Fruit fly (Drosophila melanogaster) whole organism, adult: ENCODE measurements around the gene CG43954.

Experiments used
- CG11617 ChIP-seq: fragments of 200-800 bp; sonication (Bioruptor generic); optimal IDR thresholded peaks from 2 replicates; lab custom pipeline; 2017; ENCODE audit warnings: mild to moderate bottlenecking, missing biosample characterization, missing genetic modification reagents, missing genetic modification characterization
- CG12768 ChIP-seq: fragments of 200-800 bp; sonication (Bioruptor generic); optimal IDR thresholded peaks from 2 replicates; lab custom pipeline; 2017; ENCODE audit warnings: missing biosample characterization, missing genetic modification characterization, mild to moderate bottlenecking, moderate library complexity, missing genetic modification reagents
- CG14711 ChIP-seq: fragments of 200-800 bp; sonication (Bioruptor generic); optimal IDR thresholded peaks from 2 replicates; lab custom pipeline; 2018; ENCODE audit warnings: missing biosample characterization, mild to moderate bottlenecking, missing genetic modification characterization, moderate library complexity
- CG1620 ChIP-seq: fragments of 200-800 bp; sonication (Bioruptor generic); optimal IDR thresholded peaks from 2 replicates; lab custom pipeline; 2016; ENCODE audit warnings: missing biosample characterization, missing genetic modification characterization
- CG33017 ChIP-seq: fragments of 200-800 bp; sonication (Bioruptor generic); optimal IDR thresholded peaks from 2 replicates; lab custom pipeline; 2018; ENCODE audit warnings: missing biosample characterization, mild to moderate bottlenecking, missing genetic modification characterization, moderate library complexity
- CG5204 ChIP-seq: fragments of 200-800 bp; sonication (Bioruptor generic); optimal IDR thresholded peaks from 2 replicates; lab custom pipeline; 2016; ENCODE audit warnings: missing biosample characterization, missing genetic modification characterization
- CG7045 ChIP-seq: fragments of 200-800 bp; sonication (Bioruptor generic); optimal IDR thresholded peaks from 2 replicates; lab custom pipeline; 2017; ENCODE audit warnings: missing biosample characterization, mild to moderate bottlenecking, missing genetic modification characterization
- CG7101 ChIP-seq: fragments of 200-800 bp; sonication (Bioruptor generic); optimal IDR thresholded peaks from 2 replicates; lab custom pipeline; 2018; ENCODE audit warnings: missing biosample characterization, mild to moderate bottlenecking, missing genetic modification characterization, moderate library complexity
- Clk ChIP-seq: fragments of 200-800 bp; sonication (Bioruptor generic); optimal IDR thresholded peaks from 2 replicates; lab custom pipeline; 2017; ENCODE audit warnings: missing biosample characterization, missing genetic modification characterization
- Crg-1 ChIP-seq: fragments of 200-800 bp; sonication (Bioruptor generic); optimal IDR thresholded peaks from 2 replicates; lab custom pipeline; 2016; ENCODE audit warnings: missing biosample characterization, missing genetic modification characterization
- Hr96 ChIP-seq: fragments of 200-800 bp; sonication (Bioruptor generic); optimal IDR thresholded peaks from 2 replicates; lab custom pipeline; 2016; ENCODE audit warnings: missing biosample characterization, missing genetic modification characterization
- Mnt ChIP-seq: fragments of 200-800 bp; sonication (Bioruptor generic); optimal IDR thresholded peaks from 2 replicates; lab custom pipeline; 2016; ENCODE audit warnings: missing biosample characterization, mild to moderate bottlenecking, missing genetic modification characterization
- bab1 ChIP-seq: fragments of 200-800 bp; sonication (Bioruptor generic); optimal IDR thresholded peaks from 3 replicates; lab custom pipeline; 2019; ENCODE audit warnings: missing biosample characterization, mild to moderate bottlenecking, missing genetic modification characterization, moderate library complexity
- cic ChIP-seq: fragments of 200-800 bp; sonication (Bioruptor generic); optimal IDR thresholded peaks from 2 replicates; lab custom pipeline; 2017; ENCODE audit warnings: missing biosample characterization, mild to moderate bottlenecking, missing genetic modification characterization, moderate library complexity
- cnc ChIP-seq, 2 experiments: fragments of >200 bp; optimal IDR thresholded peaks; 2 replicates each; lab custom pipeline; 2017
- kay ChIP-seq: fragments of 200-800 bp; sonication (Bioruptor generic); peaks from one replicate; lab custom pipeline; 2016; ENCODE audit warnings: missing biosample characterization, missing genetic modification characterization, borderline replicate concordance
- ovo ChIP-seq: fragments of 200-800 bp; sonication (Bioruptor generic); optimal IDR thresholded peaks from 2 replicates; lab custom pipeline; 2016; ENCODE audit warnings: missing biosample characterization, missing genetic modification characterization
- pad ChIP-seq: fragments of 200-800 bp; sonication (Bioruptor generic); optimal IDR thresholded peaks from 3 replicates; lab custom pipeline; 2017; ENCODE audit warnings: missing biosample characterization, missing genetic modification characterization, mild to moderate bottlenecking, moderate library complexity, missing genetic modification reagents
- tj ChIP-seq: fragments of 200-800 bp; sonication (Bioruptor generic); optimal IDR thresholded peaks from 3 replicates; lab custom pipeline; 2017; ENCODE audit warnings: missing biosample characterization, mild to moderate bottlenecking, missing genetic modification characterization, moderate library complexity
- toe ChIP-seq: fragments of 200-800 bp; sonication (Bioruptor generic); optimal IDR thresholded peaks from 2 replicates; lab custom pipeline; 2016; ENCODE audit warnings: missing biosample characterization, missing genetic modification characterization

Gene CG43954

DNA sequence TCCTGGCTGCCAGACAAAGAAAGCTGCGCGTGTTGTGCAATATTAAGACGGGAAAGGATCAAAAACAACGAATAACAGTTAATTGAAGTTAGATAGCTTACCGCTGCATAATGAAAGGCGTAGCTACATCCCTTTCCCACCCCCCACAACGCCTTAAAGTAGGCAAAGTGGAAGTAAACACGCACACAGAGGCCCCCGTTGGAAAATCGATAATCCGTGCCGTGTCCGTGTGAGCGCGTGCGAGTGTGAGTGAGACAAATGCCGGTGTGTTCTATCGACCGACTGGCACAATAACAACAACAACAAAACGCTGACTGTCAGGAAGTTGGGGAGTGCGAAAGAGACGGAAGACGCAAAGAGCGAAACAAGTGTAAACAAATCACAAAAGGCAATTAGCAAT, 894 bp upstream of the CG43954 start:
- TF ChIP-seq ovo: no peak
- TF ChIP-seq CG5204 (GFP tag; lab: Kevin White, UChicago): no peak
- TF ChIP-seq CG11617 (GFP tag; lab: Kevin White, UChicago): no peak
- no peak for TF ChIP-seq CG14711 (tag; lab: Kevin White, UChicago)
- TF ChIP-seq Crg-1 (GFP tag; lab: Kevin White, UChicago): no peak
- no peak for TF ChIP-seq cic
- no peak for TF ChIP-seq Clk (GFP tag; lab: Kevin White, UChicago)
- TF ChIP-seq CG33017 (tag; lab: Kevin White, UChicago): no peak

DNA sequence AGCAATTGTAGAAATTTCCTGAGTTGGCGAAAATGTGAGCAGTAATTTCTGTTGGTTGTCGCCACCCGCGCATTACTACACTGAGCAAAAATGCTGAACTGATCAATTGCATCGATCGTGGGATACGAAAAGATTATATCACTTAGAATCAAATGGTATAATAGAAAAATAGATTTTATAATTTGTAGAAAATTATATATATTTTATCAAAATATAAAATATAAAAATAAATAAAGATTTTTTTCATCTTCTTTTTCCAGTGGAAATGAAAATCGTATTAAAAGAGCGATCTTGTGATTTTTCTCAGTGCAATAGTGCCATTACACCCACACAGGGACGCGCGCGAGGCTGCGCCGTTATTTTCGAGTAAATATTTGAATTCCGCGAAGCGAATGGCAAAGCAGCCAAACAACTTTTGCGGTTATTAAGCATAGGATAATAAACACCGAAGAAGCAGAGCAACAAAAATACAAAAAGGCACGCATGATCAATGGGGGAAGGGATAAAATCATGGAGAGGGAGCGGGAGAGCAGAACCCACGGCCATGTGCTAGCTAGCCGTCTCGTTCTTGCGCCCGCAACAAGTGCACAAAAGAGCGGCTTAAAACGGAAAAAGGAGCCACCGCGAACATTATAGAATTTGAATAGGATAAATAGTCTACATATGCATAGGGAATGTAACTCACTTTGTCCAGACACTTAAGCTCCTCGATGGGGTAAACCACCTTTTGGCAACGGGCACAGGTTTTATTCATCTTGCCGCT, 1.0 kb downstream of the CG43954 start:
- TF ChIP-seq toe (GFP tag; lab: Kevin White, UChicago): no peak
- no peak for TF ChIP-seq kay (GFP tag; lab: Kevin White, UChicago)
- peak; percentile 74 for TF ChIP-seq CG14711 (tag; lab: Kevin White, UChicago)
- TF ChIP-seq ovo: peak; percentile 54
- no peak for TF ChIP-seq cnc (optimal IDR thresholded peaks at IDR 0.05; lab: Kevin White, UChicago)
- TF ChIP-seq tj (GFP tag; lab: Kevin White, UChicago): peak; percentile 84
- no peak for TF ChIP-seq Clk (GFP tag; lab: Kevin White, UChicago)
- TF ChIP-seq CG12768 (GFP tag; lab: Kevin White, UChicago): peak; percentile 2
- peak; percentile 59 for TF ChIP-seq bab1 (GFP tag; lab: Kevin White, UChicago)
- peak; percentile 28 for TF ChIP-seq CG7045 (GFP tag; lab: Kevin White, UChicago)
- TF ChIP-seq Mnt (GFP tag; lab: Kevin White, UChicago): no peak
- peak; percentile 79 for TF ChIP-seq pad (GFP tag; lab: Kevin White, UChicago)
- peak; percentile 39 for TF ChIP-seq CG33017 (tag; lab: Kevin White, UChicago)
- TF ChIP-seq CG7101 (tag; lab: Kevin White, UChicago): peak; percentile 65
- peak; percentile 49 for TF ChIP-seq CG11617 (GFP tag; lab: Kevin White, UChicago)

DNA sequence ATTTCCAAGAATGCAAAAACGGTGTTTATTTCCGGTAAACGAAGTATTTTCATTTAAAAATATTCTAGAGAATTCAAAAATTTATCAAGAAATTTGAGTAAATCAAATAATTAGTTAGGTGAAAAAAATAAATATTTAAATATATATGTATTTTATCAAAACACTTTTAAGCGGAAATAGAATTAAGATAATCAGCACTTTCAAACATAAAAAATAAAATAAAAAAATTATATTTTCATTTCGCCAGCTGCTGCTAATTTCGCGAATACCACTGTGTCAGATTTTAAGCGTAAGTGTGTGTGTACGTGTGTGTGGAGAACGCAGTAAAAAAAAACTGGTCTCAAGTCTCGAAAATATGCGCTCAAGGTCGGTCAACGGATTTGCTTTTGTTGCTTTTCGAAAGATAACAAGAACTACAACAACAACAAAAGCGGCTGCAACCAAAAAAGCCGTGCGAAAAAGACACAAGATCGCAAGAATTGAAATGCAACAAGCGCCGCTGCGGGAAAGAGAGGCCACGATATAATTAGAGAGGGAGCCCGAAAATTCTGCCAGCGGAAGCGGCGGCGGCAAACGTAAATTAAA, 1.7 kb downstream of the CG43954 start:
- TF ChIP-seq kay (GFP tag; lab: Kevin White, UChicago) (peak; percentile 92), CG14711 (tag; lab: Kevin White, UChicago) (peak; percentile 5), CG5204 (GFP tag; lab: Kevin White, UChicago) (no peak), CG7101 (tag; lab: Kevin White, UChicago) (no peak), CG7045 (GFP tag; lab: Kevin White, UChicago) (no peak)

DNA sequence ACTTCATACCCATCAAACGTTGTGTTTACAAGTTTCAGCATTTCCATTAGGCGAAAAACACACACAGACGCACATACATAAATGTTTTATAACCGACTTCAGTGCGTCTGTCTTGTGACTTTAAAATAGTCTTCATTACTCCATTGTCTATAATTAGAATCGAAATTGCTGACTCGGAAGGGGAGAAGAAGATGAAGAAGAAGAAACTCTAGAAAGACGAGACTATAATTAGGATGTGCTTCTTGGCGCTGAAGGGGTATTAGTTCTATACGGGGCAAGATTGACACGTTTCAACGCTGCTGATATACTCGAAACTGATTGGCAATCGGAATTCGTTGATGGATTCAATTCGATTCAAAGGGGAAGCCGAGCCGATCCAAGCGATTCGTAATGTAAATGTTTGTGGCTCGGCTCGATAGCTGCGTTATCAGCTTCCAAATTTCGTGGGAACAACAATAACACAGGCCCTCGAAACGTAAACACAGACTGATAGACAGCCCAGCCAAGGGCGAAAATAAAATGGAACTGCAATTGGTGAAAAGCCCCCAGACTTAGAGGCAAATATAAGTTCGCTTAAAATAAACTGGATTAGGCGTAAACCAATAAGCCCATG, 2.6 kb downstream of the CG43954 start:
- TF ChIP-seq cic (peak; percentile 9), toe (GFP tag; lab: Kevin White, UChicago) (no peak), CG5204 (GFP tag; lab: Kevin White, UChicago) (no peak), Mnt (GFP tag; lab: Kevin White, UChicago) (no peak), CG1620 (GFP tag; lab: Kevin White, UChicago) (no peak), Crg-1 (GFP tag; lab: Kevin White, UChicago) (no peak)

dm6 chr3L:16705630-16706029, 5.8 kb downstream of the CG43954 start:
- TF ChIP-seq toe (GFP tag; lab: Kevin White, UChicago): no peak
- TF ChIP-seq Crg-1 (GFP tag; lab: Kevin White, UChicago): no peak
- TF ChIP-seq cic: no peak
- no peak for TF ChIP-seq tj (GFP tag; lab: Kevin White, UChicago)
- no peak for TF ChIP-seq pad (GFP tag; lab: Kevin White, UChicago)
- TF ChIP-seq kay (GFP tag; lab: Kevin White, UChicago): no peak
- no peak for TF ChIP-seq CG7045 (GFP tag; lab: Kevin White, UChicago)
- TF ChIP-seq Clk (GFP tag; lab: Kevin White, UChicago): no peak
- TF ChIP-seq CG33017 (tag; lab: Kevin White, UChicago): no peak
- TF ChIP-seq Mnt (GFP tag; lab: Kevin White, UChicago): no peak
- no peak for TF ChIP-seq Hr96 (GFP tag; lab: Kevin White, UChicago)
- no peak for TF ChIP-seq CG7101 (tag; lab: Kevin White, UChicago)
- no peak for TF ChIP-seq CG11617 (GFP tag; lab: Kevin White, UChicago)
- no peak for TF ChIP-seq CG12768 (GFP tag; lab: Kevin White, UChicago)
- no peak for TF ChIP-seq cnc (optimal IDR thresholded peaks at IDR 0.05; lab: Kevin White, UChicago)

DNA sequence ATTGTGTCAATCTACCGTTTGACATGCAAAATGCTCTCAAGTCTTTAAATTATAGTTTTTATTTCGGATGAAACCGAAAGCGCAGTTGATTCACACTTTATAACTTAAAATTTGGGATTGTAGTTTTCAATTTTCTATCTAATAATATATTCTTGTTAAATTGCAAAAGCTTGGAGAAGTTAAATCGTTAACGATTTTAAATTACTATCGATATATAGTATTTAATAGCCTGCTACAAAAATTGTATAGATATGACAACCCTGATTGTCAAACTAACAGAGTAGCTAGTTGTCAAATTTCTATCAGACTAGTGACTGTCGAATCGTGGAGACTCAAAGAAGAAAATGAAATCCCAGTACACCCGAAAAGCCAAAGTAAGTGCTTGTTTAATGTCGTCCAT, 6.8 kb downstream of the CG43954 start, which contains the start of gene CG9692:
Gene CG9692, plus strand, starts transcription at position 301 of the 400 bp plus-strand sequence.
- TF ChIP-seq CG11617 (GFP tag; lab: Kevin White, UChicago) (no peak), kay (GFP tag; lab: Kevin White, UChicago) (peak; percentile 84)
